Fruit fly (Drosophila melanogaster) whole organism, adult: ENCODE data around the gene her.

Experiments used
- CG11617 ChIP-seq: fragments of 200-800 bp; sonication (Bioruptor generic); optimal IDR thresholded peaks from 2 replicates; lab custom pipeline; 2017; ENCODE audit warnings: mild to moderate bottlenecking, missing biosample characterization, missing genetic modification reagents, missing genetic modification characterization
- CG12768 ChIP-seq: fragments of 200-800 bp; sonication (Bioruptor generic); optimal IDR thresholded peaks from 2 replicates; lab custom pipeline; 2017; ENCODE audit warnings: missing biosample characterization, missing genetic modification characterization, mild to moderate bottlenecking, moderate library complexity, missing genetic modification reagents
- CG14711 ChIP-seq: fragments of 200-800 bp; sonication (Bioruptor generic); optimal IDR thresholded peaks from 2 replicates; lab custom pipeline; 2018; ENCODE audit warnings: missing biosample characterization, mild to moderate bottlenecking, missing genetic modification characterization, moderate library complexity
- CG1620 ChIP-seq: fragments of 200-800 bp; sonication (Bioruptor generic); optimal IDR thresholded peaks from 2 replicates; lab custom pipeline; 2016; ENCODE audit warnings: missing biosample characterization, missing genetic modification characterization
- CG33017 ChIP-seq: fragments of 200-800 bp; sonication (Bioruptor generic); optimal IDR thresholded peaks from 2 replicates; lab custom pipeline; 2018; ENCODE audit warnings: missing biosample characterization, mild to moderate bottlenecking, missing genetic modification characterization, moderate library complexity
- CG5204 ChIP-seq: fragments of 200-800 bp; sonication (Bioruptor generic); optimal IDR thresholded peaks from 2 replicates; lab custom pipeline; 2016; ENCODE audit warnings: missing biosample characterization, missing genetic modification characterization
- CG7045 ChIP-seq: fragments of 200-800 bp; sonication (Bioruptor generic); optimal IDR thresholded peaks from 2 replicates; lab custom pipeline; 2017; ENCODE audit warnings: missing biosample characterization, mild to moderate bottlenecking, missing genetic modification characterization
- CG7101 ChIP-seq: fragments of 200-800 bp; sonication (Bioruptor generic); optimal IDR thresholded peaks from 2 replicates; lab custom pipeline; 2018; ENCODE audit warnings: missing biosample characterization, mild to moderate bottlenecking, missing genetic modification characterization, moderate library complexity
- Clk ChIP-seq: fragments of 200-800 bp; sonication (Bioruptor generic); optimal IDR thresholded peaks from 2 replicates; lab custom pipeline; 2017; ENCODE audit warnings: missing biosample characterization, missing genetic modification characterization
- Crg-1 ChIP-seq: fragments of 200-800 bp; sonication (Bioruptor generic); optimal IDR thresholded peaks from 2 replicates; lab custom pipeline; 2016; ENCODE audit warnings: missing biosample characterization, missing genetic modification characterization
- Hr96 ChIP-seq: fragments of 200-800 bp; sonication (Bioruptor generic); optimal IDR thresholded peaks from 2 replicates; lab custom pipeline; 2016; ENCODE audit warnings: missing biosample characterization, missing genetic modification characterization
- Mnt ChIP-seq: fragments of 200-800 bp; sonication (Bioruptor generic); optimal IDR thresholded peaks from 2 replicates; lab custom pipeline; 2016; ENCODE audit warnings: missing biosample characterization, mild to moderate bottlenecking, missing genetic modification characterization
- bab1 ChIP-seq: fragments of 200-800 bp; sonication (Bioruptor generic); optimal IDR thresholded peaks from 3 replicates; lab custom pipeline; 2019; ENCODE audit warnings: missing biosample characterization, mild to moderate bottlenecking, missing genetic modification characterization, moderate library complexity
- cic ChIP-seq: fragments of 200-800 bp; sonication (Bioruptor generic); optimal IDR thresholded peaks from 2 replicates; lab custom pipeline; 2017; ENCODE audit warnings: missing biosample characterization, mild to moderate bottlenecking, missing genetic modification characterization, moderate library complexity
- cnc ChIP-seq, 2 experiments: fragments of >200 bp; optimal IDR thresholded peaks; 2 replicates each; lab custom pipeline; 2017
- kay ChIP-seq: fragments of 200-800 bp; sonication (Bioruptor generic); peaks from one replicate; lab custom pipeline; 2016; ENCODE audit warnings: missing biosample characterization, missing genetic modification characterization, borderline replicate concordance
- ovo ChIP-seq: fragments of 200-800 bp; sonication (Bioruptor generic); optimal IDR thresholded peaks from 2 replicates; lab custom pipeline; 2016; ENCODE audit warnings: missing biosample characterization, missing genetic modification characterization
- pad ChIP-seq: fragments of 200-800 bp; sonication (Bioruptor generic); optimal IDR thresholded peaks from 3 replicates; lab custom pipeline; 2017; ENCODE audit warnings: missing biosample characterization, missing genetic modification characterization, mild to moderate bottlenecking, moderate library complexity, missing genetic modification reagents
- tj ChIP-seq: fragments of 200-800 bp; sonication (Bioruptor generic); optimal IDR thresholded peaks from 3 replicates; lab custom pipeline; 2017; ENCODE audit warnings: missing biosample characterization, mild to moderate bottlenecking, missing genetic modification characterization, moderate library complexity
- toe ChIP-seq: fragments of 200-800 bp; sonication (Bioruptor generic); optimal IDR thresholded peaks from 2 replicates; lab custom pipeline; 2016; ENCODE audit warnings: missing biosample characterization, missing genetic modification characterization

her gene

DNA sequence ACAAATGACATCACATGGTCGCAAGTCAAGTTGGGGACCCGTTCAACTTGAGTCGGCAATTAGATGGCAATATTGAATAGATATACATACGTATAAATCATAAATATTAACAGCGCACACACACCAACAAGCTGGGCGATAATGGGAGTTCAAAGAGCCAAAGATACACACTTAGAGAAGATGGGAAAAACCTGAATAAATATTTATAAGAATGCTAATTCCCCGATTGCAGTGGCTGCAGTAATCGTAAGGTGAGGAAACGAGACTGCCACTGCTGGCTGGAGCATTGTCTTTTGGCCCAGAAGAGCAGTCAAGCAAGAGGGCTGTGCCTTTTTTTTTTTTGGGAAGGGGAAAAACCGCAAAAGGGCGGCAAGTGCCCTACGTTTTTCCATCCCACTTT is 33.2 kb downstream of the her start:
- no peak for TF ChIP-seq CG12768
- no peak for TF ChIP-seq CG14711 (tag; lab: Kevin White, UChicago)
- no peak for TF ChIP-seq Crg-1 (GFP tag; lab: Kevin White, UChicago)
- no peak for TF ChIP-seq Hr96 (GFP tag; lab: Kevin White, UChicago)
- no peak for TF ChIP-seq tj (GFP tag; lab: Kevin White, UChicago)
- no peak for TF ChIP-seq ovo (GFP tag; lab: Kevin White, UChicago)
- no peak for TF ChIP-seq CG1620 (GFP tag; lab: Kevin White, UChicago)
- TF ChIP-seq CG7045 (GFP tag; lab: Kevin White, UChicago) = no peak

DNA sequence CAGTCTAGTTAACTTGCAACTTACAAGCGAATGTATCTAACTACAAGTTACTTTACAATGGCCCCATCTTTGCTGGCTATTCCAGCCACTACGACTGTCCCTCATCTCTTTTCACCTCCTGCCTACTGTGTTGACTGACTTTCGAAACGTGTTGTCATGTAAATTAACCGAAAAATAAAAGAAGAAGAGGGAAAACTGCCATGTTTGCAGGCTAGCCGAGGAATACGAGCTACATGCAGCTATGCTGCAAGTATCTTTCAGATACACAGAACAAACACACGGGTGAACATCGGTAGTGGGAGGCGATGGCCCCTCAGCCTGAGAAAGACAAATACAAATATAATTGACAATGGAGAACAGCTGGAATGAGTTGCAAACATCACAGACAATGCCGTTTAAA is 33.7 kb downstream of the her start:
- TF ChIP-seq toe (GFP tag; lab: Kevin White, UChicago) (no peak), Mnt (no peak), bab1 (GFP tag; lab: Kevin White, UChicago) (no peak), CG1620 (GFP tag; lab: Kevin White, UChicago) (no peak), CG7101 (tag; lab: Kevin White, UChicago) (no peak), ovo (GFP tag; lab: Kevin White, UChicago) (no peak), Clk (GFP tag; lab: Kevin White, UChicago) (no peak), Crg-1 (GFP tag; lab: Kevin White, UChicago) (no peak), Hr96 (GFP tag; lab: Kevin White, UChicago) (no peak), cic (GFP tag; lab: Kevin White, UChicago) (no peak), kay (GFP tag; lab: Kevin White, UChicago) (no peak), CG11617 (GFP tag; lab: Kevin White, UChicago) (no peak)

- TF ChIP-seq CG5204 (GFP tag; lab: Kevin White, UChicago) (no peak), CG33017 (tag; lab: Kevin White, UChicago) (no peak), toe (GFP tag; lab: Kevin White, UChicago) (no peak), CG7045 (GFP tag; lab: Kevin White, UChicago) (no peak), Hr96 (GFP tag; lab: Kevin White, UChicago) (no peak), Clk (GFP tag; lab: Kevin White, UChicago) (no peak), Mnt (no peak), tj (GFP tag; lab: Kevin White, UChicago) (no peak), CG11617 (GFP tag; lab: Kevin White, UChicago) (no peak), cnc (optimal IDR thresholded peaks at IDR 0.05; lab: Kevin White, UChicago) (no peak), CG12768 (no peak), kay (GFP tag; lab: Kevin White, UChicago) (no peak), Crg-1 (GFP tag; lab: Kevin White, UChicago) (no peak), CG7101 (tag; lab: Kevin White, UChicago) (no peak), ovo (GFP tag; lab: Kevin White, UChicago) (no peak), cic (GFP tag; lab: Kevin White, UChicago) (no peak), bab1 (GFP tag; lab: Kevin White, UChicago) (no peak), CG14711 (tag; lab: Kevin White, UChicago) (no peak), CG1620 (GFP tag; lab: Kevin White, UChicago) (no peak)
These were observed 34.9 kb downstream of the her start for dm6 chr2L:16711891-16712290.

DNA sequence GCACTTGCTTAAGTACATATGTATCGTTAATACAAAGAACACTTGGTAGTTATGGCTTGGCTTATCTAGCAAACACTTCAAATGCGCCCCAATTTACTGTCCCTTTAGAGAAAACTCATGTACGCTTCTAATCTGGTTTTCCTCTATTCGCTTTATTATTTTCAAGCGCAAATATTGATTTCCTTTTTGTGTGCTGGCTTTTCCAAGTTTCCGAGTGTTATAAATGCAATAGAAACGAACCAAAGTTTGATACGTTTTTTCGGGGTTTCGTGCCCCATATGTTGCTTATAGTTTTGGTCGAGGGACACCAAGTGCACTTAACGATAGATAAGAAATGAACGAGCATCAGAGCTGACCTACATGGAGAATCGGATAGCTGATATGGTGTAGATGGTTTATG is 36.9 kb downstream of the her start:
- TF ChIP-seq toe (GFP tag; lab: Kevin White, UChicago) = no peak
- TF ChIP-seq Hr96 (GFP tag; lab: Kevin White, UChicago) = no peak
- TF ChIP-seq CG33017 (tag; lab: Kevin White, UChicago) = no peak
- no peak for TF ChIP-seq Clk (GFP tag; lab: Kevin White, UChicago)
- TF ChIP-seq kay (GFP tag; lab: Kevin White, UChicago) = no peak
- no peak for TF ChIP-seq CG14711 (tag; lab: Kevin White, UChicago)

DNA sequence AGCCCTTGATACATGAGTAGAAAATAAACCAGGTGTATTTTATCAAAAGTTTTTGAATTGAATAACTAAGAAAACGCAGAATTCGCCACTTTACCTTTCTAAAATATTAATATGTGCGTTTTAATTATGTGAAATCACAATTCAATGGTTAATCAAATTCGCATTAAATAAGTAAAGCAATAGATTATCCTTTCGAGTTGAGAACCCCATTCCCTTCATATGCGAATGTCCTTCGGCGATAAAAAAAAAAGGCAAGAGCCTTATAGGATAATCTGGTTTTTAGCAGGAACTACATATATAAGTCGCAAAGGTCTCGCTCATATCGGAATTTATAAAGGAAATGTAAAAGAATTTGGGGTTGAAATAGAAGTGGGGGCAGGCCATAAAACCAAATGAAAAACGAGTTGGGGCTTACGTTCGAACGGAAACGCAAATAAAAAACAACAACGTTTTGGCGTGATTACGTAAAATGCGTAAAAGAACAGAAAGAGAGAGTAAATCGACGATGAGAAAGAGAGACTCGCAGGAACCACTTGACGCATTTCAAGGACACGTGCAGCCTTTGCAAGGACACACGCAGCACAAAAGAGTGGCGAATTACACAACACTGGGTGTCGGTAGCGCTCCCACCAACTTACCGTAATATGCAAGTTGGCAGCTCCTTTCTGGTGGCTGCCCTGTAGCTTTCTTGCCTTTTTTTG is 38.3 kb downstream of the her start:
- TF ChIP-seq tj (GFP tag; lab: Kevin White, UChicago) (no peak), kay (GFP tag; lab: Kevin White, UChicago) (peak; percentile 58)

DNA sequence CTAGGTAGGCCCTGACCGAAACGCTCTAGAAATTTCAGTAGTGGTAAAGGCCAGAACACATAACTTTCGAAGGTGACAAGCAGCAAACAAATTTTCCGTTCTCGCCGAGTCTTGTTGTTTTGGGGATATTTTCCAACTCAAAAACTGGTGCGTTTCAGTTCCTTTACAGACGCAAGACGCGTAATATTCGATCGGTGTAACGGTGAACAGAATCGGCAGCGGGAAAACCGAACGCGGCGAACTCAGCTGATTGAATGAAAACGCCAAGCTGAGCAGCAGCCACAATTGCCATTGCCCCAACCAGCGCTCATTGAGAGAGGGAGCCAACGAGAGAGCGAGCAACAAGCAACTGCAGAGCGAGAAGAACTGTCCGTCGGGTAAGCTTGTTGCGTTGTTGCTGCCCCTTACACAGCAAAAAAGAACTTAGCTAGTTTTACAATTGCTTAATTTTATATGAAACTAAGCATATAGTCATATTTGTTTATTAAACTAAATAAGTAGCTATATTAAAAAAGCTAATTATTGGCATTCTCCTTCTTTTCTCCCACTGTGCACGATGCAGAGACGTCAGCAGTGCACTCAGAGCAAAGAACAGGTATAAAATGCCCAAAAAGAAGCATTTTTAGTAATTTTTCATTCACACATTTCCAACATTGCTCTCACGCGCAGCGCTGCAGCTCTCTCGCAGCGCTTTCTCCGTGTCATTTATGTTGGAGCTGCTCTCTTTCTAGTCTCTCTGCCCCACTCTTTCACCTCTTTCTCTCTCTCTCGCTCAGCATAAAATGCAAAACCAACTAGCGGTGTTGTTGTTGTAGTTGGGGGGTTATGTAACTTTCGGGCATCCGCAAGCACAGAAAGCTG is 39.1 kb downstream of the her start, which contains the start of the genes Cyt-c-d and CG31808:
TSS of gene Cyt-c-d (plus strand) at position 51 of the 861 bp plus-strand sequence.
TSS of gene CG31808 (minus strand) at position 355 of the 861 bp plus-strand sequence.
- TF ChIP-seq CG5204 (GFP tag; lab: Kevin White, UChicago) (peak; percentile 71), CG7101 (tag; lab: Kevin White, UChicago) (peak; percentile 89), tj (GFP tag; lab: Kevin White, UChicago) (peak; percentile 83), kay (GFP tag; lab: Kevin White, UChicago) (no peak), Hr96 (GFP tag; lab: Kevin White, UChicago) (peak; percentile 70), ovo (GFP tag; lab: Kevin White, UChicago) (no peak), Crg-1 (GFP tag; lab: Kevin White, UChicago) (peak; percentile 49), cic (GFP tag; lab: Kevin White, UChicago) (peak; percentile 68), CG7045 (GFP tag; lab: Kevin White, UChicago) (peak; percentile 85), CG1620 (GFP tag; lab: Kevin White, UChicago) (peak; percentile 34), Clk (GFP tag; lab: Kevin White, UChicago) (peak; percentile 49), CG11617 (GFP tag; lab: Kevin White, UChicago) (peak; percentile 83), Mnt (peak; percentile 43), cnc (optimal IDR thresholded peaks at IDR 0.05; lab: Kevin White, UChicago) (no peak), CG12768 (peak; percentile 69), pad (peak; percentile 53), toe (GFP tag; lab: Kevin White, UChicago) (peak; percentile 72), bab1 (GFP tag; lab: Kevin White, UChicago) (peak; percentile 88), CG14711 (tag; lab: Kevin White, UChicago) (peak; percentile 85), CG33017 (tag; lab: Kevin White, UChicago) (peak; percentile 88)
